Fruit fly (Drosophila melanogaster): Measurements from ENCODE around the gene CG33269.
A peak's percentile ranks its signal among the peaks of the same experiment; 100 is the strongest.

DNA sequence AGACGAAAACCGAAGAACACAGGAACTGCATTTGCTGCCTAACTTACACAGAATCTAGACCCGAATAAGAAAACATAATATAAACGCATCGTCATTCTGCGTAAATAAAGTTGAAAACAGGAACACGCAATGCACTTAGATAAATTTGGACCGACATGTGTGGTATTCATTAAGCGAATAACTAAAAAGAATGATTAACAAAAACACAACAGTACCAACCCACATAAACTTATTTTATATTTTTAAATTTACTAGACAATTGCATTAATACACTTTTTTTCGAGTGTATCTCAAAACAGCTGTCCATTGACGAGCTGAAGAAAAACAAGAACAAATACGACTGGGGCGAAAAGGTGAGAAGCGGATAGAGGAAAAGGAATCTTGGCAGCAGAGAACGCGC lies 27.7 kb downstream of the CG33269 start:
- TF ChIP-seq EcR (GFP tag; optimal IDR thresholded peaks at IDR 0.05), result no peak
- no peak for TF ChIP-seq CG13204 (GFP tag; optimal IDR thresholded peaks at IDR 0.05)
- TF ChIP-seq Pif1B (GFP tag; optimal IDR thresholded peaks at IDR 0.05), result peak; percentile 56
- peak; percentile 41 for TF ChIP-seq rn (GFP tag; IDR thresholded peaks at IDR 0.05)
- peak; percentile 27 for TF ChIP-seq gl (tag; optimal IDR thresholded peaks at IDR 0.05)
- TF ChIP-seq Snoo (tag; optimal IDR thresholded peaks at IDR 0.05), result peak; percentile 49
- TF ChIP-seq CG34367 (tag; optimal IDR thresholded peaks at IDR 0.05), result peak; percentile 54
- TF ChIP-seq CG32121 (GFP tag; IDR thresholded peaks at IDR 0.05), result peak; percentile 56
- peak; percentile 81 for TF ChIP-seq CG8159 (tag; optimal IDR thresholded peaks at IDR 0.05)
- TF ChIP-seq D1 (tag; optimal IDR thresholded peaks at IDR 0.05), result no peak
- TF ChIP-seq fd96Ca (GFP tag; IDR thresholded peaks at IDR 0.05), result no peak
- TF ChIP-seq CG17806 (tag; optimal IDR thresholded peaks at IDR 0.05), result peak; percentile 73
- TF ChIP-seq CG4496 (GFP tag; IDR thresholded peaks at IDR 0.05), result peak; percentile 61; the same call in 2 of the 3 replicates

Data from whole organism, pupa.